Worm (Caenorhabditis elegans) whole organism, L3 larva: ENCODE measurements around the gene dhs-23.

Experiments
- aly-2 ChIP-seq: fragments of 150-350 bp; optimal IDR thresholded peaks from 2 replicates; lab custom pipeline; 2014; ENCODE audit warnings: missing biosample characterization, missing genetic modification characterization
- ama-1 ChIP-seq: fragments of 150-350 bp; optimal IDR thresholded peaks from 2 replicates; lab custom pipeline; 2018
- ceh-9 ChIP-seq: sonication (generic microtip); optimal IDR thresholded peaks from 2 replicates; lab custom pipeline; 2018; ENCODE audit warnings: missing biosample characterization, missing genetic modification characterization
- nhr-76 ChIP-seq: fragments of 150-350 bp; sonication (generic microtip); optimal IDR thresholded peaks from 5 replicates; lab custom pipeline; 2014; ENCODE audit warnings: missing biosample characterization, missing genetic modification characterization

DNA sequence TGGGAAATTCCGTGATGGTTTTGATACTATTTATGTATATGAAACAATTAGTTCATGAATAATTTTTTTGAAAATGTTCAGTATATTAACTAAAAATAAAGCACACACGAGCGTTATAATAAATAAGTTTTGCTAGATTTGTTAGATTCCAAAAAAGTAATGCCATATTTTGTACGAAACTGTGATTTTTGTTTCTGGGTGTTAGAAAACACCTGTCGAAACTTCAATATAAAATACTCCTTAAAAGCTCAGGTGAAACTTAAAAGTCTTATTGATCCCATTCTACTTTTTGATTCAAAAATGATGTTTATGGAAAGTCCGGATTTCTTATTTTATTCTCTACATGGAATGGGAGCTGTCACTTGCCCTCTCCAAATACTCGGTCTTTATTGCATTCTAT, 34.9 kb downstream of the dhs-23 start, which contains the start of gene srh-265:
- TF ChIP-seq ama-1 (lab: Kevin White, UChicago) (no peak), ceh-9 (no peak), nhr-76 (tag; lab: Kevin White, UChicago) (no peak), aly-2 (no peak)
